Fruit fly (Drosophila melanogaster) whole organism, embryonic: Measurements from ENCODE around the gene Atg2.

Experiments used
- Aef1 ChIP-seq: fragments of 200-800 bp; sonication (Bioruptor generic); IDR thresholded peaks from 3 replicates; pipeline ENCODE4 v1.3.6; 2022; ENCODE audit warnings: missing biosample characterization, missing genetic modification characterization
- Atf6 ChIP-seq: fragments of 200-800 bp; sonication (Bioruptor generic); IDR thresholded peaks from 2 replicates; pipeline ENCODE4 v1.3.6; 2022; ENCODE audit warnings: missing biosample characterization, missing genetic modification characterization
- BEAF-32 ChIP-seq: fragments of 200-800 bp; sonication (Bioruptor generic); optimal IDR thresholded peaks from 3 replicates; lab custom pipeline; 2017; ENCODE audit warnings: missing biosample characterization, missing genetic modification characterization, mild to moderate bottlenecking, moderate library complexity, missing genetic modification reagents
- CG11695 ChIP-seq: fragments of 200-800 bp; sonication (Bioruptor generic); IDR thresholded peaks from 3 replicates; pipeline ENCODE4 v1.3.6; 2022; ENCODE audit warnings: missing biosample characterization, missing genetic modification characterization
- CG13624 ChIP-seq: fragments of 200-800 bp; sonication (Bioruptor generic); optimal IDR thresholded peaks from 2 replicates; lab custom pipeline; 2016; ENCODE audit warnings: missing biosample characterization, missing genetic modification characterization
- CG15269 ChIP-seq: fragments of 200-800 bp; sonication (Bioruptor generic); optimal IDR thresholded peaks from 2 replicates; lab custom pipeline; 2018; ENCODE audit warnings: missing biosample characterization, mild to moderate bottlenecking, missing genetic modification characterization, moderate library complexity
- CG1529 ChIP-seq: fragments of 200-800 bp; sonication (Bioruptor generic); optimal IDR thresholded peaks from 3 replicates; lab custom pipeline; 2018; ENCODE audit warnings: missing biosample characterization, missing genetic modification characterization
- CG16863 ChIP-seq: fragments of 200-800 bp; sonication (Bioruptor generic); optimal IDR thresholded peaks from 3 replicates; lab custom pipeline; 2016; ENCODE audit warnings: missing biosample characterization, missing genetic modification characterization
- CG17385 ChIP-seq: fragments of 200-800 bp; sonication (Bioruptor generic); optimal IDR thresholded peaks from 3 replicates; lab custom pipeline; 2018; ENCODE audit warnings: missing biosample characterization, mild to moderate bottlenecking, missing genetic modification characterization
- CG17612 ChIP-seq: fragments of 200-800 bp; sonication (Bioruptor generic); IDR thresholded peaks from 2 replicates; pipeline ENCODE4 v1.3.6; 2022; ENCODE audit warnings: missing biosample characterization, missing genetic modification characterization
- CG17912 ChIP-seq: fragments of 200-800 bp; sonication (Bioruptor generic); optimal IDR thresholded peaks from 2 replicates; lab custom pipeline; 2018; ENCODE audit warnings: missing biosample characterization, mild to moderate bottlenecking, missing genetic modification characterization
- CG1792 ChIP-seq: fragments of 200-800 bp; sonication (Bioruptor generic); optimal IDR thresholded peaks from 2 replicates; lab custom pipeline; 2016; ENCODE audit warnings: missing biosample characterization, missing genetic modification characterization
- CG18262 ChIP-seq: fragments of 200-800 bp; optimal IDR thresholded peaks from 3 replicates; lab custom pipeline; 2019; ENCODE audit warnings: missing biosample characterization, mild to moderate bottlenecking, missing genetic modification characterization, moderate library complexity
- CG3065 ChIP-seq: fragments of 200-800 bp; sonication (Bioruptor generic); optimal IDR thresholded peaks from 2 replicates; lab custom pipeline; 2016; ENCODE audit warnings: missing biosample characterization, missing genetic modification characterization
- CG31441 ChIP-seq: fragments of 200-800 bp; sonication (Bioruptor generic); IDR thresholded peaks from 2 replicates; pipeline ENCODE4 v1.3.6; 2022; ENCODE audit warnings: missing biosample characterization, missing genetic modification characterization
- CG3407 ChIP-seq: fragments of 200-800 bp; sonication (Bioruptor generic); optimal IDR thresholded peaks from 2 replicates; lab custom pipeline; 2018; ENCODE audit warnings: missing biosample characterization, mild to moderate bottlenecking, missing genetic modification characterization
- CG6854 ChIP-seq: fragments of 200-800 bp; sonication (Bioruptor generic); optimal IDR thresholded peaks from 3 replicates; lab custom pipeline; 2017; ENCODE audit warnings: missing biosample characterization, mild to moderate bottlenecking, missing genetic modification characterization
- CG8478 ChIP-seq: fragments of >200 bp; optimal IDR thresholded peaks from 2 replicates; lab custom pipeline; 2018
- Dad ChIP-seq: fragments of 200-800 bp; sonication (Bioruptor generic); optimal IDR thresholded peaks from 3 replicates; lab custom pipeline; 2016; ENCODE audit warnings: missing biosample characterization, missing genetic modification characterization
- H2.0 ChIP-seq: fragments of 200-800 bp; sonication (Bioruptor generic); IDR thresholded peaks from 2 replicates; pipeline ENCODE4 v1.3.6; 2022; ENCODE audit warnings: missing biosample characterization, missing genetic modification characterization
- Hr39 ChIP-seq: fragments of >200 bp; optimal IDR thresholded peaks from 2 replicates; lab custom pipeline; 2017
- Meics ChIP-seq: fragments of 200-800 bp; sonication (Bioruptor generic); optimal IDR thresholded peaks from 2 replicates; lab custom pipeline; 2017; ENCODE audit warnings: missing biosample characterization, mild to moderate bottlenecking, missing genetic modification characterization
- Mrtf ChIP-seq: fragments of 200-800 bp; sonication (Bioruptor generic); IDR thresholded peaks from 3 replicates; pipeline ENCODE4 v1.3.6; 2022; ENCODE audit warnings: missing biosample characterization, missing genetic modification characterization
- NFAT ChIP-seq: fragments of 200-800 bp; sonication (Bioruptor generic); IDR thresholded peaks from 2 replicates; pipeline ENCODE4 v1.3.6; 2022; ENCODE audit warnings: missing biosample characterization, missing genetic modification characterization
- Nf-YC ChIP-seq: fragments of 200-800 bp; optimal IDR thresholded peaks from 3 replicates; lab custom pipeline; 2019; ENCODE audit warnings: missing biosample characterization, mild to moderate bottlenecking, missing genetic modification characterization, moderate library complexity
- Spps ChIP-seq: fragments of 200-800 bp; sonication (Bioruptor generic); optimal IDR thresholded peaks from 2 replicates; lab custom pipeline; 2018; ENCODE audit warnings: missing biosample characterization, mild to moderate bottlenecking, missing genetic modification characterization
- Sry-β ChIP-seq: fragments of 200-800 bp; sonication (Bioruptor generic); optimal IDR thresholded peaks from 2 replicates; lab custom pipeline; 2018; ENCODE audit warnings: missing biosample characterization, mild to moderate bottlenecking, missing genetic modification characterization, moderate library complexity
- Vsx1 ChIP-seq: fragments of 200-800 bp; sonication (Bioruptor generic); optimal IDR thresholded peaks from 2 replicates; lab custom pipeline; 2017; ENCODE audit warnings: missing biosample characterization, mild to moderate bottlenecking, missing genetic modification characterization, missing genetic modification reagents
- Xbp1 ChIP-seq: fragments of 200-800 bp; sonication (Bioruptor generic); optimal IDR thresholded peaks from 3 replicates; lab custom pipeline; 2016; ENCODE audit warnings: missing biosample characterization, mild to moderate bottlenecking, missing genetic modification characterization
- Xrp1 ChIP-seq: fragments of 200-800 bp; sonication (Bioruptor generic); IDR thresholded peaks from 2 replicates; pipeline ENCODE4 v1.3.6; 2022; ENCODE audit warnings: missing biosample characterization, missing genetic modification characterization
- abd-A ChIP-seq: fragments of 200-800 bp; sonication (Bioruptor generic); optimal IDR thresholded peaks from 3 replicates; lab custom pipeline; 2019; ENCODE audit warnings: missing biosample characterization, mild to moderate bottlenecking, missing genetic modification characterization, moderate library complexity
- az2 ChIP-seq: fragments of 200-800 bp; sonication (Bioruptor generic); optimal IDR thresholded peaks from 3 replicates; lab custom pipeline; 2016; ENCODE audit warnings: missing biosample characterization, missing genetic modification characterization
- bab2 ChIP-seq: fragments of 200-800 bp; sonication (Bioruptor generic); optimal IDR thresholded peaks from 2 replicates; lab custom pipeline; 2016; ENCODE audit warnings: missing biosample characterization, missing genetic modification characterization
- cas ChIP-seq: fragments of 200-800 bp; sonication (Bioruptor generic); IDR thresholded peaks from 2 replicates; pipeline ENCODE4 v1.3.6; 2022; ENCODE audit warnings: missing biosample characterization, missing genetic modification characterization
- chn ChIP-seq: fragments of 200-800 bp; sonication (Bioruptor generic); optimal IDR thresholded peaks from 2 replicates; lab custom pipeline; 2016; ENCODE audit warnings: missing biosample characterization, missing genetic modification characterization
- ci ChIP-seq: fragments of 200-800 bp; sonication (Bioruptor generic); IDR thresholded peaks from 3 replicates; pipeline ENCODE4 v1.3.6; 2022; ENCODE audit warnings: missing biosample characterization, missing genetic modification characterization
- emc ChIP-seq: fragments of 200-800 bp; sonication (Bioruptor generic); optimal IDR thresholded peaks from 2 replicates; lab custom pipeline; 2016; ENCODE audit warnings: missing biosample characterization, missing genetic modification characterization
- ems ChIP-seq: fragments of 200-800 bp; sonication (Bioruptor generic); optimal IDR thresholded peaks from 3 replicates; lab custom pipeline; 2016; ENCODE audit warnings: missing biosample characterization, missing genetic modification characterization
- ewg ChIP-seq: fragments of 200-800 bp; sonication (Bioruptor generic); optimal IDR thresholded peaks from 3 replicates; lab custom pipeline; 2017; ENCODE audit warnings: mild to moderate bottlenecking, missing biosample characterization, missing genetic modification reagents, missing genetic modification characterization
- eyg ChIP-seq: fragments of 200-800 bp; sonication (Bioruptor generic); optimal IDR thresholded peaks from 3 replicates; lab custom pipeline; 2016; ENCODE audit warnings: missing biosample characterization, missing genetic modification characterization
- her ChIP-seq: fragments of 200-800 bp; sonication (Bioruptor generic); optimal IDR thresholded peaks from 2 replicates; lab custom pipeline; 2016; ENCODE audit warnings: missing biosample characterization, missing genetic modification characterization
- ind ChIP-seq: fragments of 200-800 bp; sonication (Bioruptor generic); optimal IDR thresholded peaks from 3 replicates; lab custom pipeline; 2016; ENCODE audit warnings: missing biosample characterization, missing genetic modification characterization
- kay ChIP-seq: fragments of 200-800 bp; sonication (Bioruptor generic); optimal IDR thresholded peaks from 2 replicates; lab custom pipeline; 2016; ENCODE audit warnings: missing biosample characterization, missing genetic modification characterization
- knrl ChIP-seq: fragments of 200-800 bp; sonication (Bioruptor generic); IDR thresholded peaks from 3 replicates; pipeline ENCODE4 v1.3.6; 2022; ENCODE audit warnings: missing biosample characterization, missing genetic modification characterization; ENCODE audit not compliant: partially characterized antibody
- maf-S ChIP-seq: fragments of 200-800 bp; sonication (Bioruptor generic); optimal IDR thresholded peaks from 2 replicates; lab custom pipeline; 2016; ENCODE audit warnings: missing biosample characterization, missing genetic modification characterization
- oc ChIP-seq: fragments of 200-800 bp; sonication (Bioruptor generic); optimal IDR thresholded peaks from 2 replicates; lab custom pipeline; 2018; ENCODE audit warnings: missing biosample characterization, mild to moderate bottlenecking, missing genetic modification characterization, moderate library complexity
- scrt ChIP-seq: fragments of 200-800 bp; sonication (Bioruptor generic); optimal IDR thresholded peaks from 2 replicates; lab custom pipeline; 2018; ENCODE audit warnings: missing biosample characterization, mild to moderate bottlenecking, missing genetic modification characterization, moderate library complexity
- so ChIP-seq: fragments of 200-800 bp; sonication (Bioruptor generic); IDR thresholded peaks from 3 replicates; pipeline ENCODE4 v1.3.6; 2022; ENCODE audit warnings: missing biosample characterization, missing genetic modification characterization
- sqz ChIP-seq: fragments of 200-800 bp; sonication (Bioruptor generic); optimal IDR thresholded peaks from 3 replicates; lab custom pipeline; 2018; ENCODE audit warnings: missing biosample characterization, mild to moderate bottlenecking, missing genetic modification characterization
- sug ChIP-seq: fragments of 200-800 bp; optimal IDR thresholded peaks from 2 replicates; lab custom pipeline; 2019; ENCODE audit warnings: missing biosample characterization, mild to moderate bottlenecking, missing genetic modification characterization, moderate library complexity
- twi ChIP-seq: fragments of 200-800 bp; optimal IDR thresholded peaks from 2 replicates; lab custom pipeline; 2019; ENCODE audit warnings: missing biosample characterization, mild to moderate bottlenecking, missing genetic modification characterization, moderate library complexity
- zen2 ChIP-seq: fragments of 200-800 bp; sonication (Bioruptor generic); IDR thresholded peaks from 3 replicates; pipeline ENCODE4 v1.3.6; 2022; ENCODE audit warnings: missing biosample characterization, missing genetic modification characterization; ENCODE audit not compliant: partially characterized antibody

The Atg2 gene

DNA sequence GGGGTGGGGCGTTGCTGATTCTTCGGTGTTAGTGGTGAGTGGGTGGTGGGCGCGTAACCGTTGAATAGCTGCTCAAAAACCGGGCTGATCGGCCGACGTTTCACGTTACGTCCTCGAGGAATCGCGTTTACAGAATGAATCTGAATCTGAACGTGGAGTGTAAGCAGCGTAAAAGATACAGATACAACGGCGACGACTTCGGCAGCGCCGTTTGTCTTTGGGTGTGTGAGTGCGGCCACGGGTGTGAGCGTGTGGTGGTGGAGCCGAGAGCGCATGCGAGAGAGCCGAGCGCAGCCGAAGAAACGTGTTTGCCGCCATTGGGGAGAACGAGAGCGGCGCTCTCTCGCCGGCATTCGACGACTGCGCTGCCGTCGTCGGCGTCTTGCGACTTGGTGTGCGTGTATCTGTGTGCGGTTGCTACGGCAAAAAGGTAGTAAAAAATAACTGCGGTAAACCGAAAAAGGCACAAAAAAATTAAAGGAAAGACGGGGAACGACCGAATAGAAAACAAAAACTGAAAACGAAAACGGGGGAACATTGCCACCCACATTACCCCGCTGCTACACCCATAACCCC, 46.9 kb downstream of the Atg2 start (continued):
- TF ChIP-seq CG3065 (GFP tag; lab: Kevin White, UChicago): no peak
- TF ChIP-seq maf-S (GFP tag; lab: Kevin White, UChicago): no peak
- no peak for TF ChIP-seq CG8478 (lab: Kevin White, UChicago)
- TF ChIP-seq eyg (GFP tag; lab: Kevin White, UChicago): peak; percentile 26
- TF ChIP-seq kay (GFP tag; lab: Kevin White, UChicago): no peak
- peak; percentile 46; the same call in 1 of the 2 replicates for TF ChIP-seq Atf6 (GFP tag; lab: Robert Waterston, UW)
- peak; percentile 79 for TF ChIP-seq abd-A (tag; lab: Kevin White, UChicago)
- peak; percentile 65 for TF ChIP-seq Vsx1 (GFP tag; lab: Kevin White, UChicago)
- TF ChIP-seq ind: no peak
- no peak; the same call in 1 of the 3 replicates for TF ChIP-seq zen2 (GFP tag; lab: Robert Waterston, UW)
- TF ChIP-seq CG11695 (GFP tag; lab: Robert Waterston, UW): peak; percentile 58; the same call in 2 of the 3 replicates
- no peak for TF ChIP-seq H2.0
- no peak for TF ChIP-seq CG1529 (GFP tag; lab: Kevin White, UChicago)
- no peak for TF ChIP-seq CG16863 (GFP tag; lab: Kevin White, UChicago)
- peak; percentile 78; the same call in 2 of the 3 replicates for TF ChIP-seq so
- no peak for TF ChIP-seq emc (GFP tag; lab: Kevin White, UChicago)
- peak; percentile 78 for TF ChIP-seq ci (GFP tag; lab: Robert Waterston, UW)
- peak; percentile 56 for TF ChIP-seq sug
- TF ChIP-seq Xbp1 (GFP tag; lab: Kevin White, UChicago): no peak
- no peak for TF ChIP-seq Mrtf (GFP tag; lab: Robert Waterston, UW)
- TF ChIP-seq bab2 (GFP tag; lab: Kevin White, UChicago): no peak
- TF ChIP-seq NFAT (GFP tag; lab: Robert Waterston, UW): no peak
- no peak for TF ChIP-seq CG17612 (GFP tag; lab: Robert Waterston, UW)
- peak; percentile 24; the same call in 1 of the 2 replicates for TF ChIP-seq CG31441
- TF ChIP-seq Aef1 (GFP tag; lab: Robert Waterston, UW): no peak
- TF ChIP-seq scrt: peak; percentile 23
- TF ChIP-seq her (GFP tag; lab: Kevin White, UChicago): peak; percentile 31
- no peak for TF ChIP-seq CG6854 (GFP tag; lab: Kevin White, UChicago)
- no peak for TF ChIP-seq Xrp1 (GFP tag; lab: Robert Waterston, UW)
- no peak for TF ChIP-seq BEAF-32 (GFP tag; lab: Kevin White, UChicago)
- peak; percentile 7 for TF ChIP-seq oc
- TF ChIP-seq Nf-YC (tag; lab: Kevin White, UChicago): peak; percentile 62
- no peak for TF ChIP-seq knrl (GFP tag; lab: Robert Waterston, UW)
- TF ChIP-seq cas (GFP tag; lab: Robert Waterston, UW): 0 out of 2 replicates have a peak, but pooled peaks have one; percentile 22
- TF ChIP-seq Spps (tag; lab: Kevin White, UChicago): no peak
- TF ChIP-seq CG13624: no peak
- TF ChIP-seq Hr39 (lab: Kevin White, UChicago): no peak
- no peak for TF ChIP-seq CG1792
- peak; percentile 2 for TF ChIP-seq CG18262 (tag; lab: Kevin White, UChicago)
- TF ChIP-seq CG3407 (GFP tag; lab: Kevin White, UChicago): no peak
- TF ChIP-seq CG17912 (GFP tag; lab: Kevin White, UChicago): peak; percentile 43
- TF ChIP-seq CG15269: no peak
- TF ChIP-seq chn (GFP tag; lab: Kevin White, UChicago): peak; percentile 30
- no peak for TF ChIP-seq Dad (GFP tag; lab: Kevin White, UChicago)
- TF ChIP-seq twi (tag; lab: Kevin White, UChicago): no peak
- TF ChIP-seq az2: no peak
- peak; percentile 90 for TF ChIP-seq ewg (GFP tag; lab: Kevin White, UChicago)
- no peak for TF ChIP-seq ems
- TF ChIP-seq Meics (GFP tag; lab: Kevin White, UChicago): no peak
- TF ChIP-seq sqz (GFP tag; lab: Kevin White, UChicago): peak; percentile 1
- TF ChIP-seq Sry-β (GFP tag; lab: Kevin White, UChicago): no peak
- TF ChIP-seq CG17385 (GFP tag; lab: Kevin White, UChicago): peak; percentile 41
